Worm (Caenorhabditis elegans) whole organism, late embryonic: Measurements from ENCODE around the gene nspc-15.
A peak's percentile ranks its signal among the peaks of the same experiment; 100 is the strongest.

Experiments used
- C38D4.7 ChIP-seq: fragments of 200-800 bp; sonication (Bioruptor generic); optimal IDR thresholded peaks from 2 replicates; lab custom pipeline; 2018; ENCODE audit warnings: mild to moderate bottlenecking, missing genetic modification characterization, moderate library complexity, missing compliant biosample characterization
- F13H6.1 ChIP-seq: sonication (generic microtip); optimal IDR thresholded peaks from 2 replicates; lab custom pipeline; 2016; ENCODE audit warnings: missing genetic modification characterization, missing compliant biosample characterization
- K02D7.2 ChIP-seq: sonication (generic microtip); optimal IDR thresholded peaks from 2 replicates; lab custom pipeline; 2017; ENCODE audit warnings: mild to moderate bottlenecking, missing genetic modification characterization, missing compliant biosample characterization
- Y22D7AL.16 ChIP-seq: sonication (generic microtip); optimal IDR thresholded peaks from 2 replicates; lab custom pipeline; 2016; ENCODE audit warnings: missing genetic modification characterization, missing compliant biosample characterization
- ama-1 ChIP-seq: fragments of 150-350 bp; optimal IDR thresholded peaks from 2 replicates; lab custom pipeline; 2014
- ceh-14 ChIP-seq: sonication (generic microtip); optimal IDR thresholded peaks from 2 replicates; lab custom pipeline; 2016; ENCODE audit warnings: missing genotype, missing genetic modification characterization, missing compliant biosample characterization
- ceh-18 ChIP-seq: sonication (generic microtip); optimal IDR thresholded peaks from 2 replicates; lab custom pipeline; 2016; ENCODE audit warnings: missing genetic modification characterization, missing compliant biosample characterization
- ceh-19 ChIP-seq: fragments of 200-800 bp; sonication (Bioruptor generic); optimal IDR thresholded peaks from 2 replicates; lab custom pipeline; 2018; ENCODE audit warnings: mild to moderate bottlenecking, missing genetic modification characterization, missing compliant biosample characterization
- ceh-2 ChIP-seq: sonication (generic microtip); optimal IDR thresholded peaks from 2 replicates; lab custom pipeline; 2016; ENCODE audit warnings: missing genotype, missing genetic modification characterization, missing compliant biosample characterization
- ceh-22 ChIP-seq: sonication (generic microtip); optimal IDR thresholded peaks from 2 replicates; lab custom pipeline; 2017; ENCODE audit warnings: missing biosample characterization, missing genetic modification characterization
- ceh-34 ChIP-seq: sonication (generic microtip); optimal IDR thresholded peaks from 2 replicates; lab custom pipeline; 2016; ENCODE audit warnings: mild to moderate bottlenecking, missing genetic modification characterization, missing compliant biosample characterization
- ceh-45 ChIP-seq: fragments of 200-800 bp; sonication (Bioruptor generic); IDR thresholded peaks from 2 replicates; pipeline ENCODE4 v1.3.6; 2022; ENCODE audit warnings: missing genetic modification reagents, missing genetic modification characterization, missing compliant biosample characterization
- ceh-48 ChIP-seq: sonication (generic microtip); optimal IDR thresholded peaks from 2 replicates; lab custom pipeline; 2016; ENCODE audit warnings: missing genetic modification characterization, inconsistent platforms, missing compliant biosample characterization
- ceh-6 ChIP-seq: fragments of 200-800 bp; sonication (Bioruptor generic); optimal IDR thresholded peaks from 2 replicates; lab custom pipeline; 2018; ENCODE audit warnings: mild to moderate bottlenecking, missing genetic modification characterization, missing compliant biosample characterization
- ceh-9 ChIP-seq: sonication (generic microtip); optimal IDR thresholded peaks from 2 replicates; lab custom pipeline; 2016; ENCODE audit warnings: mild to moderate bottlenecking, missing genetic modification characterization, inconsistent platforms, missing compliant biosample characterization
- che-1 ChIP-seq: sonication (generic microtip); optimal IDR thresholded peaks from 2 replicates; lab custom pipeline; 2016; ENCODE audit warnings: mild to moderate bottlenecking, missing genetic modification characterization, missing compliant biosample characterization
- dmd-4 ChIP-seq: sonication (generic microtip); optimal IDR thresholded peaks from 2 replicates; lab custom pipeline; 2016; ENCODE audit warnings: borderline replicate concordance, missing genetic modification characterization, missing compliant biosample characterization
- elt-2 ChIP-seq: sonication (generic microtip); optimal IDR thresholded peaks from 2 replicates; lab custom pipeline; 2016; ENCODE audit warnings: missing genetic modification reagents, missing genetic modification characterization, missing compliant biosample characterization
- elt-4 ChIP-seq: sonication (generic microtip); optimal IDR thresholded peaks from 2 replicates; lab custom pipeline; 2016; ENCODE audit warnings: missing genetic modification characterization, missing compliant biosample characterization
- ets-4 ChIP-seq: sonication (generic microtip); optimal IDR thresholded peaks from 2 replicates; lab custom pipeline; 2016; ENCODE audit warnings: missing genetic modification characterization, missing compliant biosample characterization
- eyg-1 ChIP-seq: sonication (generic microtip); optimal IDR thresholded peaks from 2 replicates; lab custom pipeline; 2016; ENCODE audit warnings: missing genotype, missing genetic modification characterization, missing compliant biosample characterization
- fax-1 ChIP-seq: sonication (generic microtip); optimal IDR thresholded peaks from 2 replicates; lab custom pipeline; 2016; ENCODE audit warnings: missing genotype, missing genetic modification characterization, missing compliant biosample characterization
- fkh-10 ChIP-seq: fragments of 150-350 bp; optimal IDR thresholded peaks from 2 replicates; lab custom pipeline; 2014; ENCODE audit warnings: missing biosample characterization, missing genetic modification reagents, missing genetic modification characterization
- fkh-6 ChIP-seq: sonication (generic microtip); optimal IDR thresholded peaks from 2 replicates; lab custom pipeline; 2016; ENCODE audit warnings: missing genetic modification characterization, missing compliant biosample characterization
- gmeb-2 ChIP-seq: sonication (generic microtip); optimal IDR thresholded peaks from 2 replicates; lab custom pipeline; 2016; ENCODE audit warnings: missing genetic modification characterization, inconsistent platforms, missing compliant biosample characterization
- hlh-13 ChIP-seq: fragments of 200-800 bp; sonication (Bioruptor generic); optimal IDR thresholded peaks from 2 replicates; lab custom pipeline; 2018; ENCODE audit warnings: mild to moderate bottlenecking, missing genetic modification characterization, missing compliant biosample characterization
- hlh-15 ChIP-seq: sonication (generic microtip); optimal IDR thresholded peaks from 2 replicates; lab custom pipeline; 2016; ENCODE audit warnings: missing genetic modification characterization, missing compliant biosample characterization
- hlh-30 ChIP-seq: sonication (generic microtip); optimal IDR thresholded peaks from 2 replicates; lab custom pipeline; 2017; ENCODE audit warnings: antibody characterized with exemption, missing genetic modification characterization, missing compliant biosample characterization; ENCODE audit not compliant: insufficient read depth
- hlh-6 ChIP-seq: sonication (generic microtip); optimal IDR thresholded peaks from 2 replicates; lab custom pipeline; 2016; ENCODE audit warnings: missing genotype, missing genetic modification characterization, missing compliant biosample characterization
- hlh-8 ChIP-seq: sonication (generic microtip); optimal IDR thresholded peaks from 2 replicates; lab custom pipeline; 2016; ENCODE audit warnings: missing genotype, missing genetic modification characterization, missing compliant biosample characterization
- mec-3 ChIP-seq: sonication (generic microtip); optimal IDR thresholded peaks from 2 replicates; lab custom pipeline; 2016; ENCODE audit warnings: borderline replicate concordance, missing genetic modification characterization, missing compliant biosample characterization
- nfya-1 ChIP-seq: sonication (generic microtip); optimal IDR thresholded peaks from 2 replicates; lab custom pipeline; 2017; ENCODE audit warnings: missing genetic modification characterization, mild to moderate bottlenecking, missing compliant biosample characterization, antibody characterized with exemption, moderate library complexity
- nhr-232 ChIP-seq: sonication (generic microtip); optimal IDR thresholded peaks from 2 replicates; lab custom pipeline; 2016; ENCODE audit warnings: missing genetic modification characterization, missing compliant biosample characterization
- odd-2 ChIP-seq: sonication (generic microtip); optimal IDR thresholded peaks from 2 replicates; lab custom pipeline; 2017; ENCODE audit warnings: antibody characterized with exemption, mild to moderate bottlenecking, missing genetic modification characterization, missing compliant biosample characterization
- pag-3 ChIP-seq: sonication (generic microtip); optimal IDR thresholded peaks from 2 replicates; lab custom pipeline; 2016; ENCODE audit warnings: missing compliant biosample characterization, missing genetic modification characterization, borderline replicate concordance
- pat-9 ChIP-seq: fragments of 200-800 bp; sonication (Bioruptor generic); optimal IDR thresholded peaks from 2 replicates; lab custom pipeline; 2018; ENCODE audit warnings: mild to moderate bottlenecking, missing genetic modification characterization, moderate library complexity, missing compliant biosample characterization
- pax-1 ChIP-seq: fragments of 150-350 bp; optimal IDR thresholded peaks from 2 replicates; lab custom pipeline; 2014; ENCODE audit warnings: missing biosample characterization, missing genetic modification characterization
- pqm-1 ChIP-seq: sonication (generic microtip); optimal IDR thresholded peaks from 2 replicates; lab custom pipeline; 2016; ENCODE audit warnings: missing genetic modification characterization, missing compliant biosample characterization
- pros-1 ChIP-seq: fragments of 150-350 bp; optimal IDR thresholded peaks from 2 replicates; lab custom pipeline; 2014; ENCODE audit warnings: missing biosample characterization, missing genetic modification reagents, missing genetic modification characterization
- ref-2 ChIP-seq: sonication (generic microtip); optimal IDR thresholded peaks from 2 replicates; lab custom pipeline; 2016; ENCODE audit warnings: missing genetic modification characterization, missing compliant biosample characterization
- rnt-1 ChIP-seq: sonication (generic microtip); optimal IDR thresholded peaks from 2 replicates; lab custom pipeline; 2016; ENCODE audit warnings: missing genetic modification characterization, missing compliant biosample characterization
- sdc-2 ChIP-seq: sonication (generic microtip); optimal IDR thresholded peaks from 2 replicates; lab custom pipeline; 2016; ENCODE audit warnings: missing genotype, missing genetic modification characterization, missing compliant biosample characterization
- sox-4 ChIP-seq: sonication (generic microtip); optimal IDR thresholded peaks from 2 replicates; lab custom pipeline; 2017; ENCODE audit warnings: mild to moderate bottlenecking, missing genetic modification characterization, inconsistent platforms, missing compliant biosample characterization
- syd-9 ChIP-seq: sonication (generic microtip); optimal IDR thresholded peaks from 2 replicates; lab custom pipeline; 2016; ENCODE audit warnings: mild to moderate bottlenecking, missing genetic modification characterization, moderate library complexity, missing compliant biosample characterization
- tbx-2 ChIP-seq: sonication (generic microtip); optimal IDR thresholded peaks from 2 replicates; lab custom pipeline; 2016; ENCODE audit warnings: missing genetic modification characterization, missing compliant biosample characterization
- tbx-7 ChIP-seq: sonication (generic microtip); optimal IDR thresholded peaks from 2 replicates; lab custom pipeline; 2016; ENCODE audit warnings: missing genotype, missing genetic modification characterization, missing compliant biosample characterization
- ttx-3 ChIP-seq: sonication (generic microtip); optimal IDR thresholded peaks from 2 replicates; lab custom pipeline; 2016; ENCODE audit warnings: missing genetic modification reagents, missing genetic modification characterization, missing compliant biosample characterization
- unc-3 ChIP-seq, 2 experiments: fragments of 200-800 bp in 1 of 2; sonication (Bioruptor generic) in 1 of 2; sonication (generic microtip) in 1 of 2; conservative IDR thresholded peaks in 1 of 2; optimal IDR thresholded peaks in 1 of 2; 2 replicates each; pipeline versions ENCODE4 v1.3.6 to Lab custom; 2016 to 2022; ENCODE audit warnings: missing compliant biosample characterization in 2 of 2, missing genetic modification characterization in 2 of 2, missing genetic modification reagents in 1 of 2
- unc-55 ChIP-seq: sonication (generic microtip); optimal IDR thresholded peaks from 2 replicates; lab custom pipeline; 2017; ENCODE audit warnings: missing biosample characterization, missing genetic modification reagents, missing genetic modification characterization
- unc-86 ChIP-seq: sonication (generic microtip); optimal IDR thresholded peaks from 2 replicates; lab custom pipeline; 2016; ENCODE audit warnings: missing genetic modification characterization, missing compliant biosample characterization
- zip-5 ChIP-seq: sonication (generic microtip); optimal IDR thresholded peaks from 2 replicates; lab custom pipeline; 2016; ENCODE audit warnings: missing genetic modification characterization, missing compliant biosample characterization
- ztf-16 ChIP-seq: sonication (generic microtip); optimal IDR thresholded peaks from 2 replicates; lab custom pipeline; 2017; ENCODE audit warnings: missing genetic modification characterization, missing compliant biosample characterization

nspc-15 gene

DNA sequence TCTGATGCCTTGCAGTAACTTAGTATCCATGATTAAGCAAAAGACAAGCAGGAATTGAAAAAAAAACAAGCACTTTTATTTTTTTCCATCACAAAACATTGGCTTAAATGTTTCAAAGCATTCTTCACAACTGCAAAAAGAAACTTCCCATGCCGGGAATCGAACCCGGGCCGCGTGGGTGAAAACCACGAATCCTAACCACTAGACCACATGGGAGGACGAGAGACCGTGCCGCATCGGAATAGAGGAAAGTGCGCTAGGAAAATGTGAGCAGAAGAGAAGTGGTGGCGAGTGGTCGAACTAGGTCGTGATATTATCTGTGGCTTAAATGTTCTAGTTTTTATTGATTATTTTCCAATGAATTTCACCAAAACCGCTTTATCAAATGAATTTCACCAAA is 7.0 kb downstream of the nspc-15 start (continued):
- TF ChIP-seq ceh-22 (tag; lab: Kevin White, UChicago) = no peak
- TF ChIP-seq sox-4 (tag; lab: Kevin White, UChicago) = peak; percentile 40
- TF ChIP-seq ceh-6 (GFP tag; lab: Kevin White, UChicago) = peak; percentile 71
- TF ChIP-seq ceh-19 (GFP tag; lab: Kevin White, UChicago) = peak; percentile 32
- TF ChIP-seq pag-3 (tag; lab: Kevin White, UChicago) = no peak
- TF ChIP-seq ceh-34 = peak; percentile 38
- TF ChIP-seq ceh-45 (GFP tag; lab: Robert Waterston, UW) = no peak
- no peak for TF ChIP-seq eyg-1 (tag; lab: Kevin White, UChicago)
- TF ChIP-seq zip-5 = no peak
- no peak for TF ChIP-seq elt-4
- peak; percentile 56 for TF ChIP-seq fkh-10
- TF ChIP-seq syd-9 (tag; lab: Kevin White, UChicago) = peak; percentile 65
- TF ChIP-seq ttx-3 (tag; lab: Kevin White, UChicago) = peak; percentile 57
- TF ChIP-seq unc-55 (GFP tag; lab: Kevin White, UChicago) = no peak
- peak; percentile 1 for TF ChIP-seq fax-1
- TF ChIP-seq ceh-14 (tag; lab: Kevin White, UChicago) = no peak
- TF ChIP-seq hlh-8 (tag; lab: Kevin White, UChicago) = no peak
- TF ChIP-seq che-1 (tag; lab: Kevin White, UChicago) = peak; percentile 56
- TF ChIP-seq ceh-9 = no peak
- no peak for TF ChIP-seq ztf-16 (tag; lab: Kevin White, UChicago)
- no peak for TF ChIP-seq odd-2
- TF ChIP-seq pqm-1 (tag; lab: Kevin White, UChicago) = no peak
- TF ChIP-seq tbx-2 = peak; percentile 44
- peak; percentile 20 for TF ChIP-seq C38D4.7 (GFP tag; lab: Kevin White, UChicago)
- peak; percentile 53 for TF ChIP-seq rnt-1 (tag; lab: Kevin White, UChicago)
- no peak for TF ChIP-seq unc-3 (GFP tag; conservative IDR thresholded peaks at IDR 0.05; lab: Robert Waterston, UW)
- peak; percentile 34 for TF ChIP-seq unc-3 (tag; optimal IDR thresholded peaks at IDR 0.05; lab: Kevin White, UChicago)
- TF ChIP-seq hlh-15 (tag; lab: Kevin White, UChicago) = no peak
- peak; percentile 56 for TF ChIP-seq ceh-18 (tag; lab: Kevin White, UChicago)
- TF ChIP-seq hlh-6 = peak; percentile 61
- peak; percentile 67 for TF ChIP-seq elt-2 (tag; lab: Kevin White, UChicago)
- TF ChIP-seq K02D7.2 (tag; lab: Kevin White, UChicago) = peak; percentile 26
- TF ChIP-seq ama-1 (lab: Kevin White, UChicago) = no peak
- TF ChIP-seq ref-2 (tag; lab: Kevin White, UChicago) = peak; percentile 21
- TF ChIP-seq pros-1 = no peak
- TF ChIP-seq F13H6.1 (tag; lab: Kevin White, UChicago) = no peak
- peak; percentile 43 for TF ChIP-seq nhr-232 (tag; lab: Kevin White, UChicago)
- TF ChIP-seq hlh-13 (GFP tag; lab: Kevin White, UChicago) = no peak
- TF ChIP-seq hlh-30 (tag; lab: Kevin White, UChicago) = peak; percentile 36
- TF ChIP-seq gmeb-2 (tag; lab: Kevin White, UChicago) = peak; percentile 46
- TF ChIP-seq unc-86 = no peak
- no peak for TF ChIP-seq fkh-6 (tag; lab: Kevin White, UChicago)
- peak; percentile 27 for TF ChIP-seq ceh-48 (tag; lab: Kevin White, UChicago)
- peak; percentile 66 for TF ChIP-seq pat-9 (tag; lab: Kevin White, UChicago)
- TF ChIP-seq ets-4 (tag; lab: Kevin White, UChicago) = no peak
- TF ChIP-seq nfya-1 = peak; percentile 38
- no peak for TF ChIP-seq dmd-4
- peak; percentile 29 for TF ChIP-seq Y22D7AL.16
- TF ChIP-seq sdc-2 (tag; lab: Kevin White, UChicago) = peak; percentile 92
- TF ChIP-seq mec-3 (tag; lab: Kevin White, UChicago) = no peak
- peak; percentile 19 for TF ChIP-seq ceh-2 (tag; lab: Kevin White, UChicago)
- no peak for TF ChIP-seq pax-1 (tag; lab: Kevin White, UChicago)
- TF ChIP-seq tbx-7 = no peak
